Worm (Caenorhabditis elegans): ENCODE measurements around the gene F27C8.2.

F27C8.2 gene

DNA sequence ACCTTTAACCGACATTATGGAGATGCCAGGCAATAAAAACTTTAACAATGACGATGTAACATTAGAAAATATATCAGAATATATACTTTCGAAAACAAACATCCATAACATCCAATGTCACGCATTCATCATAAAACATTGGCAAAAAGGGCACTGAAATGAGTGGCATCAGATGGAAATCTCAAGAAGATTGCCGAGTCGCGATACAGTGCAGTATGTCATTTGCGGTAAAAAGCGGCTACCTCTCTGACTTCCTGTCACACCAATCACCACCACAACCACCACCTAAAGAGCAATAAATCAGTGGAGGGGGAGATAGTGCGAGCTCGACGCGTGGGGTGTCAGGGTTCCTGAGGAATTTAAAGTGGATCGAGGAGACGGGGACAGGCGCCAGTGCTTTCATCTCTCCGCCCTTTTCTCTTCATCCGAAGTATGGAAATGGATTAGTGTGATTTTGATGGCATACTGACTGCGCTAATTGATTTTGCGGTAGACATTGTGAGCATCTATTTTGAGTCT is 17.0 kb downstream of the F27C8.2 start:
- no peak for TF ChIP-seq dao-5 (tag; optimal IDR thresholded peaks at IDR 0.05)
- TF ChIP-seq him-1 (tag; optimal IDR thresholded peaks at IDR 0.05) = no peak
- TF ChIP-seq W03F9.2 (tag; optimal IDR thresholded peaks at IDR 0.05) = no peak

DNA sequence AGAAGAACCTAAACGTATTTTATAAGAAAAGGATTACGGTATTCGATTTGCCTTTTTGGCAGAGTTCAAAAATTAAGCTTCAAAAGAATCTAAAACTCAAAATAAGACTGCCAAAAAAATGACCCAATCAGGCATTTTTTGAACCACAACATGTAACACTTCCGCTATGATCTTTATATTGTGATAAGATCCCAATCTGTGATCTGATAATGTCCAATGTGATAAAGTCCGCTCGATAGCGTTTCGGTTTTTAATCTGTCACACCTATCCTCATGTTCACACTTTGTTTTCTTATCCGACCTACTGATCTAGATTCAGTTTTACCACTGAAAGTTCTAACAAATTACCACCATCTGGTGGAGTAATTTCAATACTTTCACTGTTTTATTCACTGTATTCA is 17.9 kb downstream of the F27C8.2 start:
- no peak for TF ChIP-seq him-1 (tag; optimal IDR thresholded peaks at IDR 0.05)
- no peak for TF ChIP-seq W03F9.2 (tag; optimal IDR thresholded peaks at IDR 0.05)
- no peak for TF ChIP-seq dao-5 (tag; optimal IDR thresholded peaks at IDR 0.05)

DNA sequence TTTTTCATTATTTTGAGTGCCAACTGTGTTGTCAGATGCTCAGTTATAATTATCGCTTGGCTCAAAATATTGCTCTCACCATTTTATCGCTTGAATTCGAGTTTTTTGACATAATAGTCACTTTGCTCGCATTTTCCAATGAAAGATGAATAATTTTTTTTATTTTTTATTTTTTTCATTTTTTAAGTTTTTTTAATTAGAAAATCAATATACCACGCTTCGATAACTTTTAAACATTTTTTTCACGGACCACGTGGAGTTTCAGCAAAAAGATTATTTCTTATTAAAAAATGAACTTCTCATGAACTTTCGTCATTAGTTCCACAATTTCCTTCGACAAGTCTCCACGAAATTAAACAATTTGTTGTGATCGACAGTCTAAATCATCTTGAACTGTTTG is 18.5 kb downstream of the F27C8.2 start, which contains the start of gene elt-1:
Gene elt-1, plus strand, starts transcription at position 301 of the 400 bp plus-strand sequence.
- TF ChIP-seq dao-5 (tag; optimal IDR thresholded peaks at IDR 0.05) = no peak
- no peak for TF ChIP-seq him-1 (tag; optimal IDR thresholded peaks at IDR 0.05)
- no peak for TF ChIP-seq W03F9.2 (tag; optimal IDR thresholded peaks at IDR 0.05)

DNA sequence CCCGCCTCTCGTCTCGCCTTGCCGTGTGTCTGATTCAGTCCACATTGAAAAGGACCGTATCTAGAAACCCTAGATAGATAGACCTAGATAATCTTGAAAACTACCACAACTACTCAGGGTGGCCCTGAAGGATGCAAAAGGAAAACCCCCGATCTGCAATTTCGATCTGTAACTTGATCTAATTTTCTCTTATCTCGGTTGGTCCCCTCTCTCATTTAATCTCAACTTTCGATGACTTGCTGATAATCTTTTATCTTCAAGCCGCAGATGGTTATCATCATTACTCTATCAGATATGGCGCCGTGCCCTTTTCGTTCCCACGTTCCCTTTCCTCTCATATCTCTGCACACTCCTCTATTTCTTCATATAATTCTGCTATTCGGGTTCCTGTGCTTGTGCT is 19.4 kb downstream of the F27C8.2 start:
- TF ChIP-seq him-1 (tag; optimal IDR thresholded peaks at IDR 0.05) (no peak), dao-5 (tag; optimal IDR thresholded peaks at IDR 0.05) (no peak), W03F9.2 (tag; optimal IDR thresholded peaks at IDR 0.05) (no peak)

DNA sequence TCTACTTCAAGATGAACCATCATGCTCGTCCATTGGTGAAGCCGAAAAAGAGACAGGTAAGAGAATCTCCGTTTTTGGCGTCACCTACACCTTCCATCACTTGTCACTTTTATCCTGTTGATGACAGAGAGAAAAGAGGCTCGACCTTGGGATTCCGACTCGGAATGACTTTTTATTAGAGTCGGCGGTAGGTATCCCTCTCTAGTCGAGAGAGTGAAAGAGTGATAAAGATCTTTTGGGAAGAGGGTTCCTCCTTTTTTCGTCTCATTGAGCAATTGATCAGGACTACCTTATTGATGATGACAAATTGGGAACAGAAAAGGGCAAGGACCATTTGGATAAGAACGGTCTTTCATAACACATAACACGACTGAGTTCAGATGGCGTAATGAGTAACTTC is 21.2 kb downstream of the F27C8.2 start:
- no peak for TF ChIP-seq W03F9.2 (tag; optimal IDR thresholded peaks at IDR 0.05)
- TF ChIP-seq dao-5 (tag; optimal IDR thresholded peaks at IDR 0.05) = no peak
- no peak for TF ChIP-seq him-1 (tag; optimal IDR thresholded peaks at IDR 0.05)

DNA sequence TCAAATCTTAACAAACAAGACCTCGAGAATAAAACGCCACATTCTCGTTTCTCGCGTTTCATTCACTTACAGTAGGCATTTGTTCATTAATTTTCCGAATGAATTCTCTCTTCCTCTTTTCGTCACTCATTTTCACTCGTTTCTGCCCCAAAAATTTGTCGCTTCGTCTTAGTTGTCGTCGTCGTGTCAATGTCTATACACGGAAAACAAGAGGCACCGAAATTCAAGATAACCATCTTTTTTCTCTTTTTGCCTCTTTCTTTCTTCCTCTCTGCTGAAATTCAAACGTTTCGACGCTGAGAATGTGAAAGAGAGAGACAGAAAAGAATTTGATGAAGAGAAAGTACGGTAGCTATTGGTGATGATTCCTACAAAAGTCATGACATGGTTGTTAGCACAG is 21.9 kb downstream of the F27C8.2 start:
- TF ChIP-seq W03F9.2 (tag; optimal IDR thresholded peaks at IDR 0.05) (no peak), him-1 (tag; optimal IDR thresholded peaks at IDR 0.05) (no peak)

DNA sequence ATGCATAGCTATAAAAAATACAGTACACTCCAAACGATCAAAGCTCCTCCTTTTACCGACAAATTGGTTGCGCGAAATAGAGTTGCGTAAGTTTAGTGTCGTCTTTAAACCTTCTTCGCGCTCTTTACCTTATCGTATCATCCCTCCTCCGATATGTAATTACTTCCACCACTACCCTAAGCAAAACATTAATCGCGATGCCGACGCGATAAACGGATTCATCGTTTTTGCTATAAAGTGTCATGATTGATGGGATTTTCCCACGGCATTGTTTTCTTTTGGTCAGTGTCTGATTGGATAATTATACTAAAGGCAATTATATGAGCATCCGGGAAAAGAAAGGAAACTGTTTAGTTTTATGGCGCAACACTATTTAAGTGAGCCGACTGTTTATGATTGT is 22.7 kb downstream of the F27C8.2 start:
- no peak for TF ChIP-seq W03F9.2 (tag; optimal IDR thresholded peaks at IDR 0.05)
- no peak for TF ChIP-seq dao-5 (tag; optimal IDR thresholded peaks at IDR 0.05)
- no peak for TF ChIP-seq him-1 (tag; optimal IDR thresholded peaks at IDR 0.05)

DNA sequence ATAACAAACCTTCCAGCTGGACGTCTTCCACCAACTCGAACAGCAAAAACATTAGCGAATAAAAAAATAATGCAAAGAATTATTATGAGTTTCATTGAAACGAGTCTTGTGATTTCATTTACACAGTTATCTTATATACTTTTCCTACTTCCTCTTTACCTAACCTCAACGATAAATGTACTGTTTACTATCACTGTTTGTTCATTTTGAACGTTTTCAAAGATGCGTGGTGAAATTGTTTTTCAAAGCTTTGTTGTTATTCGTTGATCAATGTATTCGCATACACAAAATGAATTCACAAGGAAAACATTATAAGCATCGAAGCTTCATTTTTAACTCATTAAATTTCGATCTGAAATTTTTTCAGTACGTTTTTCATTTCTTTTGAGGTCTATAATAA is 26.1 kb downstream of the F27C8.2 start, which contains the start of gene W09C2.7:
Gene W09C2.7, minus strand, starts transcription at position 101 of the 400 bp plus-strand sequence.
- TF ChIP-seq W03F9.2 (tag; optimal IDR thresholded peaks at IDR 0.05) (no peak), dao-5 (tag; optimal IDR thresholded peaks at IDR 0.05) (no peak), him-1 (tag; optimal IDR thresholded peaks at IDR 0.05) (no peak)

DNA sequence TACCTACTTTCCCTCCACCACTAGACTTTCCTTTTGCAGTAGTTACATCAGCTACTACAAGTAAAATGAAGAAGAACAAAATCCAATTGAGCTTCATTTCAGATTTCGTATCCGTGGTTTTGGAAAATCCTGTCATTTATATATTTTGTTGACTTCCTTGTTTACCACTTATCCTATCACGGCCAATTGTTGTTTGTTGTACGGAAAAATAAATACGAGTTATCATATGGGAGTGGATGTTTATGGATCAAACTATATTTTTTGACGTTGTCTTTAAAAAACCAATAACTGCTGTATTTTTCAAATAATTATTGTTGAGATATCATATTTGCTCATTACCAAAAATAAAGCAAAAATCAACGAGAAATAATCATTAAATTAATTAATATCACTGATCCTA is 27.1 kb downstream of the F27C8.2 start, which contains the start of gene W09C2.9:
Gene W09C2.9, minus strand, starts transcription at position 101 of the 400 bp plus-strand sequence.
- TF ChIP-seq dao-5 (tag; optimal IDR thresholded peaks at IDR 0.05) (no peak), W03F9.2 (tag; optimal IDR thresholded peaks at IDR 0.05) (no peak), him-1 (tag; optimal IDR thresholded peaks at IDR 0.05) (no peak)

DNA sequence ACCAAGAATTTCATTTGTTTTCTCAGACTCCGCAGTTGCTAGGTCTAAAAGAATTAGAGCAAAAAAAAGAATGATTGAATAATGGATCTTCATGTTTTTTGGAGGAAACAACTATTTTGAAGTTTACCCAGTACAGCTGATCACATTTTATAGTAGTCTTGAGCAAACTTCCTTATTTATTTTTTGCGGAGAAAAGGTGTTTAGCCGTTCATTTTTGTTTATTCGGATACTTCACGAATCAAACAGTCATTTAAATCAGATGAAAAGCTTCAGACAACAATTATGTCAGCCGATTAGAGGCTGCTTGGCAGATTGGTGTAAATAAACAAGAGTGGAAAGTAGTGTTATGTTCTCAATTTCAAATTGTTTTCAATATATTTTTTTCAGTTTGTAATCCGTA is 28.1 kb downstream of the F27C8.2 start, which contains the start of gene W09C2.8:
Gene W09C2.8, minus strand, starts transcription at position 101 of the 400 bp plus-strand sequence.
- TF ChIP-seq W03F9.2 (tag; optimal IDR thresholded peaks at IDR 0.05) = no peak
- no peak for TF ChIP-seq dao-5 (tag; optimal IDR thresholded peaks at IDR 0.05)
- TF ChIP-seq him-1 (tag; optimal IDR thresholded peaks at IDR 0.05) = no peak

DNA sequence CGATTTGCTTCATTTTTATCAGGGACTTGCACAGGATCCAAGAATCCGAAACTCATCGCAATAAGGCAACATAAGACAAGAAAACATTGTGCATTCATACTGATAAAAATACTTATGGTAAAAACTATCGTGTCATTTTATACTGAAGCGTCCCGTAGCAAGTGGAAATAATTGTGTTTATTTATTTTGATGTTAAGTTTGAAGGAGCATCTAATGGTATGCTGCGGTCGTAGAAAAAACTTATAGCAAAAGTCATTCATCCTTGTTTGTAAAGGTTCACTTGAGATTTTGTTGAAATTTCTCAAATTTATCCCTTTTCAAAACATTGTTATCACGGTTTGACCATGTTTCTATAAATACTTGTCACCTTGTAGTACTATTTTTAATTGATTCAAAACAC is 28.8 kb downstream of the F27C8.2 start, which contains the start of gene W09C2.10:
Gene W09C2.10, minus strand, starts transcription at position 101 of the 400 bp plus-strand sequence.
- TF ChIP-seq dao-5 (tag; optimal IDR thresholded peaks at IDR 0.05) = no peak
- no peak for TF ChIP-seq him-1 (tag; optimal IDR thresholded peaks at IDR 0.05)

DNA sequence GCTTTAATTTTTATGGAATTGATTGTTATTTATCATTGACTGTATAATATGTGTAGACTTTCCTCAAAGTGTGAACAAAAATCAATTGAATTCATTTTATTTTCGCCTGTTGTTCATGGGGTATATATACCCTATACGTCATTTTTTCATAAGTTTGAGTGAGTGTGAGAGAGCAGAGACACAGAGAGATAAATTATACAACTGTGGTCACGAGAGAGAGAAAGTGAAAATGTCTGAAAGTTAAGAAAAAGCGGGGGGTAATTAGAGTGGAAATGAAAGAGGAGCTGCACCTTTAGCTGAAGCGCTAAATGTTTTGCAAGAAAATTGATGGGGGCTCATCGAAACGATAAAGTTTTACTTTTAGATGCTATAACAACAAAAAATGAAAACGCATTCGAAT is 29.7 kb downstream of the F27C8.2 start:
- no peak for TF ChIP-seq W03F9.2 (tag; optimal IDR thresholded peaks at IDR 0.05)
- no peak for TF ChIP-seq him-1 (tag; optimal IDR thresholded peaks at IDR 0.05)
- TF ChIP-seq dao-5 (tag; optimal IDR thresholded peaks at IDR 0.05) = no peak

DNA sequence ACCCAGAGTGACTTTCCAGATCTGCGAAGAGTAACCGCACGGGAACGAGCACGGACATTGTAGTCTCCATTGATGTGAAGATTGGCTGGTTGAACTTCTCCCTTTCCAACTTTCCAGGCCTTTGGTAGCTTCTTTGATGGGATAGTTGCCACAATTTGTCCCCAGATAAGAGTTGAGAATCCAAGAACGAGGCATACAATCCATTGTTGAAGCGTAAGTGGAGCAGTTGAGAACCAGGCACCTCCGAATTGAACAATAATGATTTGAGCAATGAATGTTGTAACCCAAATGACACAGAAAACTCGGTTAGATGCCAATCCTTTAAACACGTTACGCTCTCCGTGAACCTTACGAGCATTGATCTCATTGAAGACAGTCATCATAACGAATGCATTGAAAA is 30.9 kb downstream of the F27C8.2 start:
- TF ChIP-seq dao-5 (tag; optimal IDR thresholded peaks at IDR 0.05) = no peak
- no peak for TF ChIP-seq W03F9.2 (tag; optimal IDR thresholded peaks at IDR 0.05)
- TF ChIP-seq him-1 (tag; optimal IDR thresholded peaks at IDR 0.05) = no peak

DNA sequence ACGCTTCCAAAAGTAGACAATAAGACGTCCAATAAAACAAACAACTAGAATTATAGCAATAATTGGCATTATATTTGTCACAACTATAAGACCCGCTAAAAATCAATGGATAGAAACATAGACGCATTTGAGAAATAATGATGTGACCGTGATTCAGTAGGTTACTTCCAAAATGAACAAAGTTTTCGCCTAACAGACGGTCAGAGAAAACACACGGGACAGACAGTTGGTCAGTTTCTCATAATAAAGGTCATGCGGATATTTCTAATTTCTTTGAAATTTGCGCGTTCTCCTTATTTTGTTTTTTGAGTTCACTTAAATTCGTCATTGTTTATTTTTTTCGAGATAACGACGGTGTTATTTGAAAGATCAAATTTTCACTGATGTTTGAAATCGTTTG is 35.4 kb downstream of the F27C8.2 start:
- TF ChIP-seq dao-5 (tag; optimal IDR thresholded peaks at IDR 0.05) (no peak), him-1 (tag; optimal IDR thresholded peaks at IDR 0.05) (no peak), W03F9.2 (tag; optimal IDR thresholded peaks at IDR 0.05) (no peak)

DNA sequence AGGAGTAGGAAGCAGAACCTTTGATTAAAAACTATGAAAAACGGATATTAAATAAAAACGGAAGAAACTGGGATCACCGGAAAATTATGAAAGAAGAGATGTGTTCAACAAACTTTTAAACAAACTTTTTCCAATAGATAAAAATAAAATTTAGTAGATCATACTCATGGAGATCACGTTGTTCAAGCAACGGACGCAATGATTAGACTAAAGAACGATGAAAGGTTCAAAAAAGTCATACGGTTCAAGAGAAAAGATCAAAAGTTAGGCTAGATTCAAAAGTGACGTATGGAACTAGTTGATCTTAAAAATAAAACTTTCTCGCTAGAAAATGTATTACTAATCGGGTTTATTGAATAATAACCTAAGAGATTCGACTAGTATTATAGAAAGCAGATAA is 35.9 kb downstream of the F27C8.2 start:
- no peak for TF ChIP-seq him-1 (tag; optimal IDR thresholded peaks at IDR 0.05)
- TF ChIP-seq dao-5 (tag; optimal IDR thresholded peaks at IDR 0.05) = no peak
- no peak for TF ChIP-seq W03F9.2 (tag; optimal IDR thresholded peaks at IDR 0.05)
